Fruit fly (Drosophila melanogaster) whole organism, wandering third instar larva: ENCODE measurements around the gene CG42866.

Source experiments
- Abd-B ChIP-seq: fragments of >200 bp; optimal IDR thresholded peaks from 2 replicates; lab custom pipeline; 2017; ENCODE audit warnings: missing biosample characterization, missing genetic modification characterization
- CG9705 ChIP-seq: fragments of 200-800 bp; sonication (Bioruptor generic); optimal IDR thresholded peaks from 2 replicates; lab custom pipeline; 2018; ENCODE audit warnings: missing biosample characterization, mild to moderate bottlenecking, missing genetic modification characterization
- CrebA ChIP-seq: fragments of 200-800 bp; sonication (Bioruptor generic); optimal IDR thresholded peaks from 2 replicates; lab custom pipeline; 2016; ENCODE audit warnings: missing biosample characterization, mild to moderate bottlenecking, missing genetic modification characterization, borderline replicate concordance
- Dif ChIP-seq: fragments of 200-275, 200-300 bp; sonication (Bioruptor generic); optimal IDR thresholded peaks from 2 replicates; lab custom pipeline; 2018; ENCODE audit warnings: missing biosample characterization, missing genetic modification characterization; ENCODE audit not compliant: partially characterized antibody
- HLH106 ChIP-seq: fragments of 200-800 bp; optimal IDR thresholded peaks from 3 replicates; lab custom pipeline; 2019; ENCODE audit warnings: missing biosample characterization, mild to moderate bottlenecking, missing genetic modification characterization, moderate library complexity
- Hnf4 ChIP-seq: fragments of 200-800 bp; sonication (Bioruptor generic); optimal IDR thresholded peaks from 2 replicates; lab custom pipeline; 2016; ENCODE audit warnings: missing biosample characterization, mild to moderate bottlenecking, missing genetic modification characterization
- Hr83 ChIP-seq: fragments of 200-300 bp; sonication (Bioruptor generic); optimal IDR thresholded peaks from 2 replicates; lab custom pipeline; 2016; ENCODE audit warnings: missing biosample characterization, mild to moderate bottlenecking, missing genetic modification characterization, moderate library complexity; ENCODE audit not compliant: poor library complexity, severe bottlenecking
- Jra ChIP-seq: sonication (Bioruptor generic); optimal IDR thresholded peaks from 2 replicates; lab custom pipeline; 2016; ENCODE audit warnings: missing biosample characterization, missing genetic modification characterization
- Mio ChIP-seq: sonication (Bioruptor generic); optimal IDR thresholded peaks from 2 replicates; lab custom pipeline; 2016; ENCODE audit warnings: missing biosample characterization, missing genetic modification characterization
- Myc ChIP-seq: fragments of >200 bp; optimal IDR thresholded peaks from 2 replicates; lab custom pipeline; 2017
- N ChIP-seq: fragments of >200 bp; optimal IDR thresholded peaks from 2 replicates; lab custom pipeline; 2018; ENCODE audit warnings: missing biosample characterization, missing external identifiers, missing genetic modification characterization
- OdsH ChIP-seq: fragments of 200-800 bp; sonication (Bioruptor generic); optimal IDR thresholded peaks from 2 replicates; lab custom pipeline; 2016; ENCODE audit warnings: missing biosample characterization, mild to moderate bottlenecking, missing genetic modification characterization
- Rel ChIP-seq, 2 experiments: fragments of 200-800 bp; sonication (Bioruptor generic) in 1 of 2; optimal IDR thresholded peaks; 2 replicates in 1 of 2; 3 replicates in 1 of 2; lab custom pipeline; 2016 to 2019; ENCODE audit warnings: mild to moderate bottlenecking in 2 of 2, missing biosample characterization in 2 of 2, missing genetic modification characterization in 2 of 2, moderate library complexity in 1 of 2
- Sp1 ChIP-seq: fragments of 200-800 bp; sonication (Bioruptor generic); optimal IDR thresholded peaks from 3 replicates; lab custom pipeline; 2019; ENCODE audit warnings: missing biosample characterization, mild to moderate bottlenecking, missing genetic modification characterization, moderate library complexity
- brk ChIP-seq: fragments of 200-800 bp; sonication (Bioruptor generic); optimal IDR thresholded peaks from 2 replicates; lab custom pipeline; 2016; ENCODE audit warnings: missing biosample characterization, mild to moderate bottlenecking, missing genetic modification characterization
- dmrt93B ChIP-seq: fragments of 200-800 bp; sonication (Bioruptor generic); optimal IDR thresholded peaks from 2 replicates; lab custom pipeline; 2018; ENCODE audit warnings: missing biosample characterization, mild to moderate bottlenecking, missing genetic modification characterization
- fru ChIP-seq: fragments of 200-800 bp; sonication (Bioruptor generic); optimal IDR thresholded peaks from 3 replicates; lab custom pipeline; 2016; ENCODE audit warnings: missing biosample characterization, mild to moderate bottlenecking, missing genetic modification characterization
- h ChIP-seq: fragments of 200-800 bp; sonication (Bioruptor generic); optimal IDR thresholded peaks from 3 replicates; lab custom pipeline; 2016; ENCODE audit warnings: missing biosample characterization, mild to moderate bottlenecking, missing genetic modification characterization
- pan ChIP-seq: fragments of >200 bp; optimal IDR thresholded peaks from 2 replicates; lab custom pipeline; 2017
- rgr ChIP-seq: fragments of 200-800 bp; sonication (Bioruptor generic); optimal IDR thresholded peaks from 3 replicates; lab custom pipeline; 2016; ENCODE audit warnings: missing biosample characterization, mild to moderate bottlenecking, missing genetic modification characterization
- sv ChIP-seq: fragments of 200-800 bp; sonication (Bioruptor generic); optimal IDR thresholded peaks from 3 replicates; lab custom pipeline; 2016; ENCODE audit warnings: missing biosample characterization, missing genetic modification characterization
- tai ChIP-seq: sonication (Bioruptor generic); optimal IDR thresholded peaks from 2 replicates; lab custom pipeline; 2016; ENCODE audit warnings: missing biosample characterization, missing genetic modification characterization
- woc ChIP-seq: sonication (Bioruptor generic); optimal IDR thresholded peaks from 2 replicates; lab custom pipeline; 2016; ENCODE audit warnings: missing biosample characterization, mild to moderate bottlenecking, missing genetic modification characterization

CG42866 gene

dm6 chr2L:19915195-19915594 is 46.3 kb downstream of the CG42866 start:
- TF ChIP-seq Myc (peak; percentile 60), Rel (GFP tag; optimal IDR thresholded peaks at IDR 0.05; lab: Kevin White, UChicago) (no peak), Rel (tag; optimal IDR thresholded peaks at IDR 0.05; lab: Kevin White, UChicago) (no peak), dmrt93B (GFP tag; lab: Kevin White, UChicago) (no peak)

dm6 chr2L:19913416-19913815 is 48.1 kb downstream of the CG42866 start, which contains the start of gene TotE:
TotE (minus strand) TSS chr2L:19913516.
- TF ChIP-seq OdsH (GFP tag; lab: Kevin White, UChicago), result no peak
- TF ChIP-seq Mio (GFP tag; lab: Kevin White, UChicago), result no peak
- TF ChIP-seq woc (GFP tag; lab: Kevin White, UChicago), result no peak
- TF ChIP-seq dmrt93B (GFP tag; lab: Kevin White, UChicago), result no peak
- TF ChIP-seq CrebA (GFP tag; lab: Kevin White, UChicago), result no peak
- TF ChIP-seq CG9705, result no peak
- TF ChIP-seq tai, result no peak
- no peak for TF ChIP-seq rgr (GFP tag; lab: Kevin White, UChicago)
- TF ChIP-seq h, result no peak
- TF ChIP-seq Hnf4 (GFP tag; lab: Kevin White, UChicago), result no peak
- TF ChIP-seq Sp1 (GFP tag; lab: Kevin White, UChicago), result no peak
- TF ChIP-seq Myc, result no peak
- TF ChIP-seq fru (GFP tag; lab: Kevin White, UChicago), result no peak
- TF ChIP-seq sv, result no peak
- TF ChIP-seq brk (GFP tag; lab: Kevin White, UChicago), result no peak
- no peak for TF ChIP-seq Rel (GFP tag; optimal IDR thresholded peaks at IDR 0.05; lab: Kevin White, UChicago)
- no peak for TF ChIP-seq Rel (tag; optimal IDR thresholded peaks at IDR 0.05; lab: Kevin White, UChicago)
- no peak for TF ChIP-seq pan (lab: Kevin White, UChicago)
- no peak for TF ChIP-seq HLH106 (tag; lab: Kevin White, UChicago)
- TF ChIP-seq, all 38 proteins: peak for 0

dm6 chr2L:19912277-19912676 is 49.2 kb downstream of the CG42866 start, which contains the start of gene TotF:
TotF (minus strand) TSS chr2L:19912377.
- TF ChIP-seq Jra (GFP tag; lab: Kevin White, UChicago) (no peak), Dif (GFP tag; lab: Kevin White, UChicago) (no peak), Rel (GFP tag; optimal IDR thresholded peaks at IDR 0.05; lab: Kevin White, UChicago) (no peak), Rel (tag; optimal IDR thresholded peaks at IDR 0.05; lab: Kevin White, UChicago) (no peak), Abd-B (GFP tag; lab: Kevin White, UChicago) (no peak), N (GFP tag; lab: Kevin White, UChicago) (no peak), Myc (no peak), Hr83 (GFP tag; lab: Kevin White, UChicago) (no peak), tai (no peak), pan (lab: Kevin White, UChicago) (no peak), brk (GFP tag; lab: Kevin White, UChicago) (no peak)
